Worm (Caenorhabditis elegans): ENCODE data around the gene F53F8.6.

Gene F53F8.6

DNA sequence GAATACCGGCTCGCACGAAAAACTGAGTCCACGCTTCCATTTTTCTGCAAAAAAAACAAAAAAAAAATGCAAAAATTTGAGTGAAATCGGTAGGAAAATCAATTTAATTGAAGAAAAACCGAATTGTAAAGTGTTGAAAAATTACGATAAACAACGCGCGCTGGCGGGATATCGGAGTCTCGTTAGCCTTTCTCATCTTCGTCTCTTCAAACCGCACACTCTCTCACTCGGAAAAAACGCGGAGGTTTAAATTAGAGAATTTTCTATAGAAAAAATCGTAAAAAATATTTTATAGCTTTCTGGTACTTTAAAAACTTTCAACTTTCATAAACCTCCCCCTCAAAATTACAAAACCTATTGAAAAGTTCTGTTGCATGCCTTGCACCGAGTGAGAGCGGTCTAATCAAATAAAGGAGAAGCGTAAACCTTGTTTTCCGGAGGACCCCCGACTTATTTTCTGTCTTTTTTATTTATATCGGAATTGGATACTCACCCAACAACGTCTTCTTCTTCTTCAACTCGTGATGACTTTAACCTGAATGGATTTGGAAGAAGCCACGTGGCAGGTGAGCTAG is at the start of gene F53F8.6, which contains the start of gene F53F8.5:
TSS of gene F53F8.6 (plus strand) at position 230 of the 575 bp plus-strand sequence.
TSS of gene F53F8.5 (minus strand) at position 52 of the 575 bp plus-strand sequence.
- TF ChIP-seq lsy-2 (tag; optimal IDR thresholded peaks at IDR 0.05) (peak; percentile 53), mls-2 (tag; optimal IDR thresholded peaks at IDR 0.05) (no peak), zip-8 (tag; optimal IDR thresholded peaks at IDR 0.05) (no peak), drap-1 (GFP tag; optimal IDR thresholded peaks at IDR 0.05) (no peak), M03D4.4 (tag; optimal IDR thresholded peaks at IDR 0.05) (no peak), nhr-76 (tag; optimal IDR thresholded peaks at IDR 0.05) (no peak), flh-1 (GFP tag; optimal IDR thresholded peaks at IDR 0.05) (no peak), pha-4 (tag; optimal IDR thresholded peaks at IDR 0.05) (peak; percentile 4), blmp-1 (tag; optimal IDR thresholded peaks at IDR 0.05) (no peak), nhr-12 (tag; optimal IDR thresholded peaks at IDR 0.05) (no peak), hlh-1 (tag; optimal IDR thresholded peaks at IDR 0.05) (no peak), snpc-4 (tag; optimal IDR thresholded peaks at IDR 0.05) (no peak), ces-1 (GFP tag; optimal IDR thresholded peaks at IDR 0.05) (peak; percentile 94), ceh-39 (tag; optimal IDR thresholded peaks at IDR 0.05) (no peak), lin-13 (tag; optimal IDR thresholded peaks at IDR 0.05) (peak; percentile 38), unc-120 (tag; optimal IDR thresholded peaks at IDR 0.05; ENCODE audit: poor library complexity, severe bottlenecking) (no peak), elt-1 (tag; optimal IDR thresholded peaks at IDR 0.05; ENCODE audit: borderline replicate concordance, insufficient read depth) (no peak), elt-3 (tag; optimal IDR thresholded peaks at IDR 0.05) (no peak), nhr-237 (tag; optimal IDR thresholded peaks at IDR 0.05) (no peak), ztf-11 (tag; optimal IDR thresholded peaks at IDR 0.05) (no peak), lin-32 (GFP tag; optimal IDR thresholded peaks at IDR 0.05) (no peak)

ce11 chrV:20654350-20654749 is 49.7 kb upstream of the F53F8.6 start, which contains the start of gene mnr-1:
Gene mnr-1, plus strand, starts transcription at chrV:20654650.
- TF ChIP-seq bed-3 (GFP tag; optimal IDR thresholded peaks at IDR 0.05): no peak

DNA sequence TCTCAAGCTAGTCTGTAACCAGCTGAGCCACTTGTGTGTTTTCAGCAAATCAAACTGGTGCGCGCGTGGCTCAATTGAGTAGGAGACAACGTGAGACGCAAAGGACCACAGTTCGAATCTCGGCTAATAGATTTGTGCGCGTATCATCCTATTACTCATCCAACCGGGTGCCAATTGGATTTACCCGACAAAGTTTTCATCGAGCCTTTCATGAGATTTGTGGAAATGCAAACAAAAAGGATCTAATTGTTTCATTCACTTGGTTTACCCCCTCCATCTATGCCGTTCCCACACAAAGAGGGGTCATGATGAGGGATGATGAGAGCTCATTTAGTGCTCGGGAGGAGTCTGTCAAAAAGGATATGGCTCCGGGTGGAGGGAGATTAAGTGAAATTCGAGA is 48.9 kb upstream of the F53F8.6 start:
- TF ChIP-seq zip-8 (tag; optimal IDR thresholded peaks at IDR 0.05) (no peak), lin-13 (tag; optimal IDR thresholded peaks at IDR 0.05) (no peak), ces-1 (GFP tag; optimal IDR thresholded peaks at IDR 0.05) (peak; percentile 92)

ce11 chrV:20656626-20657025 is 47.4 kb upstream of the F53F8.6 start:
- TF ChIP-seq nhr-28 (tag; optimal IDR thresholded peaks at IDR 0.05) (no peak), flh-1 (GFP tag; optimal IDR thresholded peaks at IDR 0.05) (no peak), tbx-8 (GFP tag; optimal IDR thresholded peaks at IDR 0.05) (no peak), mab-5 (tag; optimal IDR thresholded peaks at IDR 0.05) (peak; percentile 69), mep-1 (tag; optimal IDR thresholded peaks at IDR 0.05) (no peak), lin-13 (tag; optimal IDR thresholded peaks at IDR 0.05) (no peak), blmp-1 (tag; optimal IDR thresholded peaks at IDR 0.05) (no peak), cnd-1 (tag; optimal IDR thresholded peaks at IDR 0.05) (peak; percentile 1), ces-1 (GFP tag; optimal IDR thresholded peaks at IDR 0.05) (no peak), unc-62 (GFP tag; optimal IDR thresholded peaks at IDR 0.05) (peak; percentile 86), ceh-43 (GFP tag; optimal IDR thresholded peaks at IDR 0.05) (no peak), elt-3 (tag; optimal IDR thresholded peaks at IDR 0.05) (no peak), nhr-2 (tag; optimal IDR thresholded peaks at IDR 0.05) (no peak), lin-32 (GFP tag; optimal IDR thresholded peaks at IDR 0.05) (no peak), ztf-11 (tag; optimal IDR thresholded peaks at IDR 0.05) (no peak), nhr-76 (tag; optimal IDR thresholded peaks at IDR 0.05) (no peak), snpc-4 (tag; optimal IDR thresholded peaks at IDR 0.05) (no peak), sem-2 (GFP tag; optimal IDR thresholded peaks at IDR 0.05) (no peak), unc-39 (tag; optimal IDR thresholded peaks at IDR 0.05) (no peak), hlh-1 (tag; optimal IDR thresholded peaks at IDR 0.05) (peak; percentile 65), M03D4.4 (tag; optimal IDR thresholded peaks at IDR 0.05) (no peak)

ce11 chrV:20660025-20660424 is 44.0 kb upstream of the F53F8.6 start, which contains the start of gene W01F3.2:
Gene W01F3.2, plus strand, starts transcription at chrV:20660325.
- TF ChIP-seq ceh-43 (GFP tag; optimal IDR thresholded peaks at IDR 0.05) (no peak), mep-1 (tag; optimal IDR thresholded peaks at IDR 0.05) (no peak), tbx-8 (GFP tag; optimal IDR thresholded peaks at IDR 0.05) (no peak), lin-32 (GFP tag; optimal IDR thresholded peaks at IDR 0.05) (no peak), unc-62 (GFP tag; optimal IDR thresholded peaks at IDR 0.05) (no peak), mab-5 (tag; optimal IDR thresholded peaks at IDR 0.05) (no peak), flh-1 (GFP tag; optimal IDR thresholded peaks at IDR 0.05) (no peak), M03D4.4 (tag; optimal IDR thresholded peaks at IDR 0.05) (no peak), ztf-11 (tag; optimal IDR thresholded peaks at IDR 0.05) (no peak), elt-1 (tag; optimal IDR thresholded peaks at IDR 0.05; ENCODE audit: borderline replicate concordance, insufficient read depth) (no peak), drap-1 (GFP tag; optimal IDR thresholded peaks at IDR 0.05) (no peak), lin-13 (tag; optimal IDR thresholded peaks at IDR 0.05) (no peak), elt-3 (tag; optimal IDR thresholded peaks at IDR 0.05) (no peak), nhr-12 (tag; optimal IDR thresholded peaks at IDR 0.05) (no peak), ceh-39 (tag; optimal IDR thresholded peaks at IDR 0.05) (no peak), nhr-2 (tag; optimal IDR thresholded peaks at IDR 0.05) (no peak), nhr-237 (tag; optimal IDR thresholded peaks at IDR 0.05) (no peak)
